Fruit fly (Drosophila melanogaster): ENCODE measurements around the gene CG1750.

CG1750 gene

dm6 chr3R:31250426-31251034 lies 4.2 kb downstream of the CG1750 start (continued):
- TF ChIP-seq Ssrp (tag; optimal IDR thresholded peaks at IDR 0.05) (no peak), exex (tag; optimal IDR thresholded peaks at IDR 0.05) (peak; percentile 38), gro (GFP tag; optimal IDR thresholded peaks at IDR 0.05) (peak; percentile 15), caup (GFP tag; optimal IDR thresholded peaks at IDR 0.05; ENCODE audit: severe bottlenecking) (no peak), gsb (GFP tag; IDR thresholded peaks at IDR 0.05) (0 out of 2 replicates have a peak, but pooled peaks have one; percentile 8), CG42726 (GFP tag; IDR thresholded peaks at IDR 0.05; ENCODE audit: partially characterized antibody) (no peak)

- no peak for TF ChIP-seq bcd (GFP tag; optimal IDR thresholded peaks at IDR 0.05)
- peak; percentile 9; the same call in 1 of the 2 replicates for TF ChIP-seq ato (GFP tag; IDR thresholded peaks at IDR 0.05; ENCODE audit: partially characterized antibody)
- peak; percentile 28 for TF ChIP-seq Blimp-1 (GFP tag; optimal IDR thresholded peaks at IDR 0.05)
Measured at dm6 chr3R:31248245-31248644, 6.5 kb downstream of the CG1750 start.

- TF ChIP-seq CG6254 (GFP tag; optimal IDR thresholded peaks at IDR 0.05) (peak; percentile 62), HLH4C (GFP tag; IDR thresholded peaks at IDR 0.05; ENCODE audit: partially characterized antibody) (no peak), CG9215 (GFP tag; IDR thresholded peaks at IDR 0.05) (no peak), Dp (GFP tag; optimal IDR thresholded peaks at IDR 0.05) (no peak), row (GFP tag; IDR thresholded peaks at IDR 0.05) (peak; percentile 77), Hey (tag; optimal IDR thresholded peaks at IDR 0.05) (no peak), HmgD (GFP tag; optimal IDR thresholded peaks at IDR 0.05) (no peak), nau (GFP tag; optimal IDR thresholded peaks at IDR 0.05) (peak; percentile 63), Bdp1 (GFP tag; optimal IDR thresholded peaks at IDR 0.05) (no peak), CG12659 (GFP tag; optimal IDR thresholded peaks at IDR 0.05) (peak; percentile 68), scrt (GFP tag; optimal IDR thresholded peaks at IDR 0.05) (peak; percentile 53), CG17361 (GFP tag; IDR thresholded peaks at IDR 0.05) (peak; percentile 79), Rfx (GFP tag; IDR thresholded peaks at IDR 0.05) (peak; percentile 67), Antp (GFP tag; optimal IDR thresholded peaks at IDR 0.05) (peak; percentile 56), hth (optimal IDR thresholded peaks at IDR 0.05) (no peak), az2 (GFP tag; optimal IDR thresholded peaks at IDR 0.05) (peak; percentile 73), Drgx (GFP tag; IDR thresholded peaks at IDR 0.05) (peak; percentile 57), CG12071 (GFP tag; optimal IDR thresholded peaks at IDR 0.05) (peak; percentile 75), CG18599 (GFP tag; optimal IDR thresholded peaks at IDR 0.05) (peak; percentile 46), CG5953 (GFP tag; IDR thresholded peaks at IDR 0.05) (peak; percentile 74), nmo (GFP tag; optimal IDR thresholded peaks at IDR 0.05) (peak; percentile 85), bcd (GFP tag; optimal IDR thresholded peaks at IDR 0.05) (peak; percentile 62), ro (GFP tag; IDR thresholded peaks at IDR 0.05) (no peak), CG8281 (tag; optimal IDR thresholded peaks at IDR 0.05) (peak; percentile 61), Ets65A (GFP tag) (peak; percentile 92), ken (GFP tag; IDR thresholded peaks at IDR 0.05) (peak; percentile 71), CG2116 (GFP tag; optimal IDR thresholded peaks at IDR 0.05) (no peak), crc (GFP tag; optimal IDR thresholded peaks at IDR 0.05) (peak; percentile 17), CG4820 (GFP tag; optimal IDR thresholded peaks at IDR 0.05) (peak; percentile 76), HHEX (GFP tag; optimal IDR thresholded peaks at IDR 0.05) (peak; percentile 72), CG18011 (GFP tag; optimal IDR thresholded peaks at IDR 0.05) (no peak), E2f1 (GFP tag; IDR thresholded peaks at IDR 0.05) (peak; percentile 80), CG18262 (tag; optimal IDR thresholded peaks at IDR 0.05) (peak; percentile 80), CG6683 (GFP tag; optimal IDR thresholded peaks at IDR 0.05) (peak; percentile 25), CG9876 (GFP tag; optimal IDR thresholded peaks at IDR 0.05) (peak; percentile 28), Usf (GFP tag; optimal IDR thresholded peaks at IDR 0.05) (no peak), B-H2 (GFP tag; optimal IDR thresholded peaks at IDR 0.05) (no peak)
Measured at dm6 chr3R:31247281-31247995, 7.3 kb downstream of the CG1750 start.

Measured in whole organism, embryonic.